Fruit fly (Drosophila melanogaster) ovary, adult (tissue): Measurements from ENCODE around the gene Or94a.

Source experiments
- CG17801 ChIP-seq: fragments of 200-800 bp; optimal IDR thresholded peaks from 2 replicates; lab custom pipeline; 2019; ENCODE audit warnings: missing biosample characterization, mild to moderate bottlenecking, missing genetic modification characterization, moderate library complexity; ENCODE audit not compliant: partially characterized antibody

The Or94a gene

dm6 chr3R:22986981-22987380 lies at the start of gene Or94a:
Gene Or94a (plus strand): TSS chr3R:22987281.
- no peak for TF ChIP-seq CG17801

dm6 chr3R:22965220-22965619 lies 21.9 kb upstream of the Or94a start:
- no peak for TF ChIP-seq CG17801

- TF ChIP-seq CG17801, result no peak
These were observed 21.1 kb upstream of the Or94a start, which contains the start of gene Tpl94D for dm6 chr3R:22965984-22966383. Gene Tpl94D (plus strand): TSS chr3R:22966284.

dm6 chr3R:22976997-22977396 lies 10.1 kb upstream of the Or94a start, which contains the start of gene Gbp3:
Gene Gbp3 (plus strand): TSS chr3R:22977270.
- no peak for TF ChIP-seq CG17801

dm6 chr3R:22988995-22989394 lies 1.9 kb downstream of the Or94a start, which contains the start of gene Or94b:
Gene Or94b (plus strand): TSS chr3R:22989295.
- no peak for TF ChIP-seq CG17801

dm6 chr3R:22997912-22998622 lies 11.0 kb downstream of the Or94a start, which contains the start of gene Nha2:
Gene Nha2 (minus strand): TSS chr3R:22998528.
- TF ChIP-seq CG17801, result no peak

- no peak for TF ChIP-seq CG17801
These were observed 11.6 kb downstream of the Or94a start for dm6 chr3R:22998623-22999179.

dm6 chr3R:23004161-23004560 lies 17.1 kb downstream of the Or94a start:
- TF ChIP-seq CG17801, result no peak

- TF ChIP-seq CG17801, result no peak
These were observed 22.5 kb downstream of the Or94a start for dm6 chr3R:23009480-23010115.

- TF ChIP-seq CG17801, result no peak
These were observed 23.3 kb downstream of the Or94a start, which contains the start of gene CG34375 for dm6 chr3R:23010406-23010805. Gene CG34375 (minus strand): TSS chr3R:23010562.

- no peak for TF ChIP-seq CG17801
These were observed 24.9 kb downstream of the Or94a start, which contains the start of gene CG6688 for dm6 chr3R:23012017-23012416. Gene CG6688 (plus strand): TSS chr3R:23012412.

dm6 chr3R:23013482-23013881 lies 26.4 kb downstream of the Or94a start:
- TF ChIP-seq CG17801, result no peak

dm6 chr3R:23026652-23027427 lies 39.8 kb downstream of the Or94a start, which contains the start of gene lmd:
Gene lmd (minus strand): TSS chr3R:23026713.
- TF ChIP-seq CG17801, result no peak

dm6 chr3R:23027428-23027813 lies 40.3 kb downstream of the Or94a start:
- TF ChIP-seq CG17801, result no peak

dm6 chr3R:23028506-23028905 lies 41.4 kb downstream of the Or94a start:
- TF ChIP-seq CG17801, result no peak

- TF ChIP-seq CG17801, result no peak
These were observed 43.8 kb downstream of the Or94a start for dm6 chr3R:23030900-23031299.

- no peak for TF ChIP-seq CG17801
These were observed 48.4 kb downstream of the Or94a start, which contains the start of gene CG13833 for dm6 chr3R:23035463-23035862. Gene CG13833 (minus strand): TSS chr3R:23035563.
